Fruit fly (Drosophila melanogaster): ENCODE data around the gene CG9147.

Gene CG9147

DNA sequence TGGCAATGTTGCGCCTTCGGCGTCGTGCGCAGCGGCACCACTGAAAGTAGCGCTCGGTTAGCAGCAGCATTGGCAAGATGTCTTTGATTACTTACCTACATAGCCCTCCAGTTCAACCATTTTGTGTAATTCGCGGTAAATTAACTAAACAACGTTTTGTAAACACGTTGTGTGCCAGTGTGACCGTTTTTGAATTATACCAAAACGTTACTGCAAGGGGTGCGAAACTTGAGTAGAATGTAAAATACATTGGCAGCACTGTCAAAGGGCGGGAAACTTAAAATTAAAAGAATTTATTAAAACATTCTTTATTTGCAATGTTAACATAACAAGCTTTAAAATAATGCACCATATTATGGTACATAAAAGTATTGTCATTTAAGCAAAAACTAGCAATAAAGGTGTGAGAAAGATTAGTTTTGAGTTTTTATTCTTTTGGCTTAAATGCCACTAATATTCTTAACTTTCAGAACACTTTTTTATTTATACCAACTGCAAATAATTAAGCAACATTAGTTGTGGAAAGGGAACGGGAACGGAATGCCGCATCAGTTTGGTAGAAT, 41.4 kb upstream of the CG9147 start, which contains the start of gene CG9107 (continued):
- TF ChIP-seq gfzf (GFP tag; optimal IDR thresholded peaks at IDR 0.05) = peak; percentile 86
- no peak for TF ChIP-seq Lpt (GFP tag; optimal IDR thresholded peaks at IDR 0.05)
- no peak for TF ChIP-seq chinmo (GFP tag; IDR thresholded peaks at IDR 0.05; ENCODE audit: partially characterized antibody)
- TF ChIP-seq CG10462 (GFP tag; optimal IDR thresholded peaks at IDR 0.05) = no peak
- peak; percentile 98 for TF ChIP-seq E2f2 (GFP tag; IDR thresholded peaks at IDR 0.05)
- TF ChIP-seq tap (tag; optimal IDR thresholded peaks at IDR 0.05) = no peak
- TF ChIP-seq CG12942 (GFP tag; optimal IDR thresholded peaks at IDR 0.05) = no peak
- no peak for TF ChIP-seq CG4424 (GFP tag; optimal IDR thresholded peaks at IDR 0.05)
- TF ChIP-seq Dref (GFP tag; IDR thresholded peaks at IDR 0.05) = no peak
- TF ChIP-seq CkIIα-i1 (GFP tag; IDR thresholded peaks at IDR 0.05) = no peak
- TF ChIP-seq Adf1 (GFP tag; IDR thresholded peaks at IDR 0.05) = no peak
- TF ChIP-seq aop (GFP tag; IDR thresholded peaks at IDR 0.05) = no peak
- no peak for TF ChIP-seq Oaz (GFP tag; IDR thresholded peaks at IDR 0.05)
- no peak for TF ChIP-seq CG31388 (GFP tag; optimal IDR thresholded peaks at IDR 0.05)
- no peak for TF ChIP-seq shn (GFP tag; optimal IDR thresholded peaks at IDR 0.05)
- no peak for TF ChIP-seq GATAe (GFP tag; conservative IDR thresholded peaks at IDR 0.05)
- TF ChIP-seq ranshi (GFP tag; IDR thresholded peaks at IDR 0.05) = no peak
- TF ChIP-seq maf-S (GFP tag; optimal IDR thresholded peaks at IDR 0.05) = no peak
- peak; percentile 22 for TF ChIP-seq zen (tag; optimal IDR thresholded peaks at IDR 0.05)
- no peak for TF ChIP-seq Hmx (GFP tag; optimal IDR thresholded peaks at IDR 0.05)
- no peak for TF ChIP-seq dpn (GFP tag; optimal IDR thresholded peaks at IDR 0.05)
- TF ChIP-seq CG11247 (GFP tag; IDR thresholded peaks at IDR 0.05) = no peak
- TF ChIP-seq CG7928 (GFP tag; optimal IDR thresholded peaks at IDR 0.05) = no peak
- no peak for TF ChIP-seq luna (GFP tag; optimal IDR thresholded peaks at IDR 0.05)
- no peak for TF ChIP-seq emc (GFP tag; optimal IDR thresholded peaks at IDR 0.05)
- no peak for TF ChIP-seq HLH54F (GFP tag; optimal IDR thresholded peaks at IDR 0.05)
- TF ChIP-seq vnd (GFP tag; IDR thresholded peaks at IDR 0.05; ENCODE audit: partially characterized antibody) = no peak
- no peak for TF ChIP-seq Vsx1 (GFP tag; optimal IDR thresholded peaks at IDR 0.05)
- no peak for TF ChIP-seq kni (GFP tag; optimal IDR thresholded peaks at IDR 0.05)
- TF ChIP-seq Mrtf (GFP tag; IDR thresholded peaks at IDR 0.05) = no peak
- TF ChIP-seq CG3995 (GFP tag; optimal IDR thresholded peaks at IDR 0.05) = no peak
- no peak for TF ChIP-seq CG12219 (GFP tag; optimal IDR thresholded peaks at IDR 0.05)
- TF ChIP-seq Jarid2 (GFP tag; optimal IDR thresholded peaks at IDR 0.05) = no peak
- no peak for TF ChIP-seq esg (GFP tag; conservative IDR thresholded peaks at IDR 0.05)
- no peak for TF ChIP-seq Side (GFP tag; optimal IDR thresholded peaks at IDR 0.05)
- no peak for TF ChIP-seq CG10654 (GFP tag; optimal IDR thresholded peaks at IDR 0.05)
- no peak for TF ChIP-seq CG7271 (tag; optimal IDR thresholded peaks at IDR 0.05)
- TF ChIP-seq z (GFP tag; IDR thresholded peaks at IDR 0.05) = no peak
- no peak for TF ChIP-seq CG13424 (tag; optimal IDR thresholded peaks at IDR 0.05)
- TF ChIP-seq odd (GFP tag; optimal IDR thresholded peaks at IDR 0.05) = no peak
- TF ChIP-seq Med (GFP tag) = peak; percentile 44
- TF ChIP-seq dm (GFP tag; optimal IDR thresholded peaks at IDR 0.05) = peak; percentile 92
- no peak for TF ChIP-seq Atf6 (GFP tag; IDR thresholded peaks at IDR 0.05)
- no peak for TF ChIP-seq HLHmδ (GFP tag; optimal IDR thresholded peaks at IDR 0.05)
- no peak for TF ChIP-seq vvl (GFP tag; IDR thresholded peaks at IDR 0.05)
- no peak for TF ChIP-seq Dfd (GFP tag; optimal IDR thresholded peaks at IDR 0.05)
- no peak for TF ChIP-seq CG6791 (GFP tag; IDR thresholded peaks at IDR 0.05; ENCODE audit: partially characterized antibody)
- TF ChIP-seq CHES-1-like (GFP tag; optimal IDR thresholded peaks at IDR 0.05) = peak; percentile 32
- no peak for TF ChIP-seq toy (GFP tag; IDR thresholded peaks at IDR 0.05)
- TF ChIP-seq CG9609 (GFP tag; optimal IDR thresholded peaks at IDR 0.05) = no peak
- no peak for TF ChIP-seq nom (GFP tag; optimal IDR thresholded peaks at IDR 0.05)
- TF ChIP-seq CG31224 (GFP tag; IDR thresholded peaks at IDR 0.05) = no peak

All from whole organism, embryonic.